Worm (Caenorhabditis elegans): ENCODE results near the gene xbp-1.

DNA sequence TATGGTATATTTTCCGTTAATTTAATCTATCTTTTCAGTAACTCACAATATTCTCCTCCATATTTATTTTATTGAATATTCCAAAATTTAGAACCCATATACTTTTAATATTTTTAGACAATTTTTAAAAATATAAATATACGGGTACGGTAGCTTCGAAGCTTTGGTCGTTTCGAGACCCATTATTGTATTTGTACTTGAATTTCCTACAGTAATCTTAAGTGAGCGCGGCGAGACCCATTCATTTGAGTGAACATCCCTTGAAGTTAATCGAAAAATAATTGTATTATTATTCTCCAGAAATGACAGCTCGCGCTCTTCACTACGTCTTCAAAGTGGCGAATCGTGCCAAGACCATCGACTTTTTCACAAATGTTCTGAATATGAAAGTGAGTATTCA is 40.3 kb upstream of the xbp-1 start, which contains the start of gene glod-4:
- TF ChIP-seq pha-4 (tag; optimal IDR thresholded peaks at IDR 0.05) (no peak), blmp-1 (tag; optimal IDR thresholded peaks at IDR 0.05) (no peak), mab-5 (tag; optimal IDR thresholded peaks at IDR 0.05) (no peak), snpc-4 (tag; optimal IDR thresholded peaks at IDR 0.05) (no peak), ztf-11 (tag; optimal IDR thresholded peaks at IDR 0.05) (no peak), elt-1 (tag; optimal IDR thresholded peaks at IDR 0.05; ENCODE audit: borderline replicate concordance, insufficient read depth) (no peak), sem-2 (GFP tag; optimal IDR thresholded peaks at IDR 0.05) (no peak), unc-62 (GFP tag; optimal IDR thresholded peaks at IDR 0.05) (no peak), lsy-2 (tag; optimal IDR thresholded peaks at IDR 0.05) (no peak), mep-1 (tag; optimal IDR thresholded peaks at IDR 0.05) (no peak), nhr-12 (tag; optimal IDR thresholded peaks at IDR 0.05) (no peak)

Measured in whole organism, mixed stage, embryonic.